Fruit fly (Drosophila melanogaster): ENCODE data around the gene CG7164.

CG7164 gene

DNA sequence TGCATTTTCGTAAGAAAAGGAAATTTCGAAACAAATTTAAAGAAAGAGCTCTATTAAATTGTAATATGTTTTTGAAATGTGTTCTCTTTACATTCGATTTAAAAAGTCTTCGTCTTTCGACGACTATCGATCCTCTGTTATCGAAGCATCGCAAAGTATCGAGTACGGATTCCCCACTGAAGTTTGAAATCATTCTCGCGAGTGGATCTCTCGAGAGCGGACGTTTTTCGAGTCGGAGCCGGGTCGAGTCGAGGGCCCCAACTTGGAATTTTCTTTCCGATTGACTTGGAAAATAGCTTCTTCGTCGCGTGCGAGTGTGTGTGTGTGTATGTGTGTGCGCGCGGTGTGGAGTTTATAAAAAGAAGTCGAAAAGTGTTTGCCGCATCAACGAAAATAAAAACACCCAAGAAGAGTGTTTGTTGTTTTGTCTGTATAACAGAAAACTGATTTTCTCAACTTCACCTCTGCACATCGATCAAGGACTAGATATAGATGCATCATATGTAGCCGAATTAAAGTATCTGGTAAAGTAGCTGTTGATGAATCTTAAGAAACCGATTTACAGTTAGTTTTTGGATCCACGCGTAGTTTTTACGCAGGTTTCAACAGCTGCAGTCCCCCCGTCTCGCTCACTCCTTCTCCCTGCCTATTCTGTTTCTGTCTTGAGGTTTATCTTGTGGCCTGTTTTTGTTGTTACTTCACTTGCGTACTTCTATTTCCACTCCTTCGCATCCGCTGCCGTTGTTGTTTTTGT is 30.2 kb downstream of the CG7164 start, which contains the start of gene LanB1:
Gene LanB1 (plus strand): TSS at position 190 of the 754 bp plus-strand sequence.
- no peak for TF ChIP-seq CG17801 (GFP tag; optimal IDR thresholded peaks at IDR 0.05; ENCODE audit: partially characterized antibody)

DNA sequence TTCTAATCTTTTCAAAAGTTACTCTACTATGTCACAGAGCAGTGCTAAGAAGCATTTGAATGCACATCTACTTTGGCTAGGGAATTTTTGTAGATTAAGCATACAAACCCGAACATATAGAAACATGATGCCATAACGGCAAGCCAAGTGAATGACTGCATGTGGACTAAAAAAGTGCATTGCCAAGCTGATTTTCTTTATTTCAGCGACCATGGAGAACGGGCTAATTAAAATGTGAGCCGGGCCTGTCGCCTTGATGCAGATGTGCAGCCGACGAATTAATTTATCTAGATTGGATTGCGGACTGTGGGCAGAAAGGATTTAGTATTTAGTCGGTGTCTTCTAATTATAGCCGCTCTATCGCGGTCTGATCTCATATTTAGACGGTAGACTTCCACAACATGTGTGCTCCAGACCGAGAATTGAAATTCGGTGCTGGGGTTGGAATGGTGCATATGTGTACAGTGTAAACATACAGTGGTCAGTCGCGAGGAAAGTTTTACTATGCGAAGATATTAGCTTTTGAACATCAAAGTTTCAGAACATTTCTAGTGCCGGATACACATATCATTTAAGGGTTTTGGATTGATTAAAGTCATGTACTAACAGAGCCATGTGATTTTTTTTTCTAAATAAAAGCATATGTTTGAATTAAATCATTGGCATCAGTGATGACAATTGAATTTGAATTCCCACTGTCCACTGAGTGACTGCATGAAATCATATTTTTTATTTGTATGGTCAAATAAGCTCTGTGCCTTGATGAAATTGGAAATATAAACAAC is 31.5 kb downstream of the CG7164 start:
- TF ChIP-seq CG17801 (GFP tag; optimal IDR thresholded peaks at IDR 0.05; ENCODE audit: partially characterized antibody): no peak

DNA sequence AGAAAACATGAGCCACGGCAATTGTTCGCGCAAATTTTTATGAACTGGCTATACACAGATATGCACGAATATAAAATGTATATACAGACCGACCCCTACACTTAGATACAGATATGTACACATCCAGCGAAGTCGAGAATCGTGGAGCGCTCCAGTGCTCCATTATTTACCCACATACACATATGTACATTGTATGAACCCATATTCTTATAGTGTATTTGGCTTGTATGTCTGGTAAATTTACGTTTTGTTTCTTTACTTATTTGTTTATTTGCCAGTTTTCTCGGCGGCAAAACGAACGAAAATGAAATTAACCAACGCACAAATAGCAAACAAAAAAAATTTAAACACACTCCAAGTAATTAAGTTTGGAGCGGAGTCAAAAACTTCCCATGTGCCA is 32.1 kb downstream of the CG7164 start:
- no peak for TF ChIP-seq CG17801 (GFP tag; optimal IDR thresholded peaks at IDR 0.05; ENCODE audit: partially characterized antibody)

DNA sequence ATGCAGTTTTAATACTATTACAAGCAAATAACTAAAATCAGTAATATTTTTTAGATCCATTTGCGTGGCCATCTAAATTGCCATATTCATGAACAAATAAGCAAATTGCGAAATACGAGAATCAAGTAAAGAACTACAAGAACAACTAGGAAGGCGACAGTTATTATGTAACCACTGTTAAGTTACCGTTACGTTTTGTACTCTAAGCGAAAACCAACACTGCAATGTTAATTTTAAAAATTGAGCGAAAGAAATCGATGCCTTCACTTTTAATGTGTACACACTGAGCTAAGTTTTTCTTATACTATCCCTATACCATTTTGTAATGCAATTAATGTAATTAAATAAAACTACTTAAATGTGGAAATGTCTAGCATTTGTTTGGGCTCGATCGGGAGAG is 39.1 kb downstream of the CG7164 start:
- no peak for TF ChIP-seq CG17801 (GFP tag; optimal IDR thresholded peaks at IDR 0.05; ENCODE audit: partially characterized antibody)

DNA sequence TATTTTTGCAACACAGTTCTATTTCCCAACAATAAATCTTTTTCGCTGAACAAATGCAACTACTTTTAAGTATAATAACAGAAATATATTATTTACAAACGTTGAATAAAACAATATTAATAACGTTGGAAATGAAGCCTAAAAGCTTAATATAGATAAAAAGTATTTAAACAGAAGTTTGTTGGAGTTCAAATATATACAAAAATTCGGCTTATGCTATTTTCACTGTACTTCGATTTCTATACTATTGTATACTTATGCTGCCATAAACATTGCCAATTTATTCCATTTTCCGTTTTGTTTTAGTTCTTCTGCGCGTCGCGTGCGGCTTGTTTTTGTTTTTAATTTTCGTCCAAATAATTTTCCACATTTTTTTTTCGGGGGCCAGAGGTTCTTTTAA is 39.6 kb downstream of the CG7164 start, which contains the start of gene CG7115:
Gene CG7115 (plus strand): TSS at position 301 of the 400 bp plus-strand sequence.
- TF ChIP-seq CG17801 (GFP tag; optimal IDR thresholded peaks at IDR 0.05; ENCODE audit: partially characterized antibody): no peak

DNA sequence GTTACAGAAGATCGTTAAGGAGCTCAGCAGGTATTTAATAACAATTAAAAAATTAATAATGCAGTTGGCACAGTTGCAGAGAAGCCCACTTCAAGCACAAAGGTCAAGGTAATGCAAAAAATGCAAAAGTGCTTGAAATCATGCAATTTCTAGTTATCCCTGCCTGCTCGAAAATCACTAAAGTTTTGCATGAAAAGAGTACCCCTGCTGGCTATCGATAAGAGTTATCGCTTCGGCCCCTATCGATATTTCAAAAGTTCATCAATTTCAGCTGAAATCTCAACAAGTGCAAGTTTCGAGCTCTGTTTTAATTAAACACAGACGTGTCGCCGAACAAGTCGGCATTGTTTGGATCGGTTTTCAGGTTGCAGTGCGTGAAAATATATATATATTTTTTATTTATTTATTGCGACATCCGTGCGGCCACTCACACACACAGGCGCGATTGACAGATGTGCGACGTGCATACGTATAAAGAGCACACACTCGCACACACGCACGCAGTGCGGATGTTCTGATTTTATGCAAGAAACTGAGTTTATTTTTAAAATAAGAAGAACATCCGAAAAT is 40.1 kb downstream of the CG7164 start:
- peak; percentile 21 for TF ChIP-seq CG17801 (GFP tag; optimal IDR thresholded peaks at IDR 0.05; ENCODE audit: partially characterized antibody)

DNA sequence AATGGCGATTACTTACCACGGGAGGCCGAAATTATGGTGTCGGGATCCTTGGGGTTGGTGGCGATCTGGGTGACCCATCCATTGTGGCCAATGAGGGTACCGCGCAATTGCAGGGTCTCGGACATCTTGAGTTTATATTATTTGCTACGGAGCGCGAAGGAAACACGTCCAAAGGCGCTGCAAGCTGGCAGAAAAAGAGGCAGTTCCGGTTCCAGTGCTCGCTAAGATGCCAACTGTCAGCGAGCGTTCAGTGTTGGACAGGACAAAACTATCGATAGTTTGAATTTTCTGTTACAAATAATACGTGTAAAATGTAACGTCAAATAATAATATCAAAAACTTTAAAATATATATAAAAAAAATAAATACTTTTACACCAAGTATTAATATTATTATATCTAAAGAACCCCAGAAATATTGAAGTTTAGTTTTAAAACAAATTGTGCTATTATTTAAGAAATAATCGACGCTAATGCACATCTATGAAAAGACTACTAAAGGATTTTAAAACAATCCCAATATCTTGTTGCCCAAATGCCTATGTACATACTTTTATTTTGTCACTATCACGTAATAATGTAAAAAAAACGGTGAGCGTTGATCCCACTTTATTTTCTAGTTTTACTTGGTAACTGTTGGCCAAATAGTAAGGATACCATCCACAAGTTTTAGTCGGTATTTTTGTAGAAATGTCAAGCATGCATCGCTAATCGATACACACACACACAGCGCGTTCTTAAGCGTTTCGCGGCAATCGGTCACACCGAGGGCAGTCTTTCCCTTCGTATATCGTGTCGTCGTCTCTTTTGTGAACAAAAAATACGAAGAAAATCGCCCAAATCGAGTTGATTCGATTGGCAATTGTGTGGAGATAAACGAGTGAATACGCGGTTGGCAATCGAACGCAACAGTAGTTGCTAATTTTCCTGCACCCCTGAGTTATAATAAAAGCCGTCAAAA is 46.1 kb downstream of the CG7164 start, which contains the start of the genes Rack1 and mts:
Gene Rack1 (minus strand): TSS at position 271 of the 960 bp plus-strand sequence.
Gene mts (plus strand): TSS at position 606 of the 960 bp plus-strand sequence.
- peak; percentile 81 for TF ChIP-seq CG17801 (GFP tag; optimal IDR thresholded peaks at IDR 0.05; ENCODE audit: partially characterized antibody)

DNA sequence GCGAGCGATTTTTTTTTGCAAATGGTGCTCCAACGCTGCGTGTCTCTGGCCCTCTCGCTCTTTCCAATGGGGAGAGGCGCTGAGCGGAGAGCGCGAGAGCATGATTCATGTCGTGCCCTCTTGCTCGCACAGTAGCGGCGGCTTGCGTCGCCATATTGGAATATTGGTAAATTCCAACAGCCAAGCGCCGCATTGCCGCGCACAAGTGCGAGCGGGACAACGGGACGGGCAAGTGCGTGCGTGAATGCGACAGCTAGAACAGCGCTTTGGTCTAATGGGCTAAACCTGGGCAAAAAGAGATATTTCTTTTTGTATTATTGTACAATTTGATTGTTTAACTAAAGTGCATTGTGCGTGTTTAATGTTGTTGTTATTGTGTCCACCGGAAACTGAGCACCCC is 47.0 kb downstream of the CG7164 start:
- TF ChIP-seq CG17801 (GFP tag; optimal IDR thresholded peaks at IDR 0.05; ENCODE audit: partially characterized antibody): peak; percentile 9

DNA sequence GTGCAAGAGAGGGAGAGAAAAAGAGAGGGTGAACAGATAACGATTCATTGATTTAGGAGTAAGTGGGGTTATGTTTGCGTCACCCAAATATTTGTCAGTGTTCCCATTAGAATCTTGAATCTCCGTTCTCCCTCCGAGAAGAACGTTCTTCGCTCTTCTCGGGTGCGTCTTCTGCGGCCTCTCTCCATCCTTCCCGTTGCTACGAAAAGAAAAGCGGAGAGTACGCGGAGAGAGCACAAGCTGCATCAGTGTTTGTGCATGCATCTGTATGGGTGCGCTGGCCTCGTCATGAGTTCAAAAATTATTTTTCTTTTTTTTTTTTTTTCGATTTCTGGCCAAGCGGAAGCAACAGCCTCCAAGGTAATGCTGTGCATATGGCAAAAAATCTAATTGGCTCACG is 47.6 kb downstream of the CG7164 start:
- no peak for TF ChIP-seq CG17801 (GFP tag; optimal IDR thresholded peaks at IDR 0.05; ENCODE audit: partially characterized antibody)

Measured in ovary, adult (tissue).